Fruit fly (Drosophila melanogaster) S2 (cell line): ENCODE data around the gene SAK.

Experiments used
- CG8478 ChIP-seq: fragments of >200 bp; optimal IDR thresholded peaks from 2 replicates; lab custom pipeline; 2018
- CTCF ChIP-seq, 2 experiments: fragments of >200 bp; optimal IDR thresholded peaks; 2 replicates each; lab custom pipeline; 2018

DNA sequence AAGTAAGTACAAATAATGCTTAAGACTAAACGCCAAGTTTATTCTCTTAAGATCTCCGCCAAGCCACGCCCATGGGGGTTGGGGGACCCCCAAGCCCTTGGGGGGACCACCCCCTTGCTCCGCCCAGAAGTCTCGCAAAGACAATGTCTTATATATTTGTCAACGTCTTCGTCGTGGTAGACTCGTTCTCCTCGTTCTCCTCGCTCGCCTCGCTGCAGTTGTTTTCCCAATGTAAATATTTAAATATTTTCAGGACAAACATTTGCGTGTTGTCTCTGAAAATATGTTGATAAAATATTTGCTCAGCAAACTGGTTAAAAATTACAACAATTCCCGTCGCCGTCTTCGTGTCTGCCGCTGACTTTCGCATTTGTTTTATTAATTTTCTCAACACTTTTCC is 51.4 kb downstream of the SAK start:
- TF ChIP-seq CG8478 (lab: Kevin White, UChicago) (no peak), CTCF (optimal IDR thresholded peaks at IDR 0.05; lab: Kevin White, UChicago) (no peak)
